Worm (Caenorhabditis elegans) whole organism, late embryonic: ENCODE results near the gene wsp-1.

Source experiments
- T23F11.4 ChIP-seq: fragments of 200-800 bp; sonication (Bioruptor generic); optimal IDR thresholded peaks from 2 replicates; lab custom pipeline; 2018; ENCODE audit warnings: mild to moderate bottlenecking, missing genetic modification characterization, missing compliant biosample characterization
- ama-1 ChIP-seq: fragments of 150-350 bp; optimal IDR thresholded peaks from 2 replicates; lab custom pipeline; 2014
- ceh-9 ChIP-seq: sonication (generic microtip); optimal IDR thresholded peaks from 2 replicates; lab custom pipeline; 2016; ENCODE audit warnings: mild to moderate bottlenecking, missing genetic modification characterization, inconsistent platforms, missing compliant biosample characterization
- dmd-4 ChIP-seq: sonication (generic microtip); optimal IDR thresholded peaks from 2 replicates; lab custom pipeline; 2016; ENCODE audit warnings: borderline replicate concordance, missing genetic modification characterization, missing compliant biosample characterization
- hlh-8 ChIP-seq: sonication (generic microtip); optimal IDR thresholded peaks from 2 replicates; lab custom pipeline; 2016; ENCODE audit warnings: missing genotype, missing genetic modification characterization, missing compliant biosample characterization
- lin-11 ChIP-seq: fragments of 200-800 bp; sonication (Bioruptor generic); optimal IDR thresholded peaks from 2 replicates; lab custom pipeline; 2018; ENCODE audit warnings: mild to moderate bottlenecking, missing genetic modification characterization, missing compliant biosample characterization
- pha-4 ChIP-seq: fragments of 150-350 bp; optimal IDR thresholded peaks from 2 replicates; lab custom pipeline; 2018; ENCODE audit warnings: missing biosample characterization, missing genetic modification reagents, missing genetic modification characterization
- unc-42 ChIP-seq: sonication (generic microtip); optimal IDR thresholded peaks from 2 replicates; lab custom pipeline; 2016; ENCODE audit warnings: missing genotype, missing genetic modification characterization, missing compliant biosample characterization
- unc-86 ChIP-seq: sonication (generic microtip); optimal IDR thresholded peaks from 2 replicates; lab custom pipeline; 2016; ENCODE audit warnings: missing genetic modification characterization, missing compliant biosample characterization

DNA sequence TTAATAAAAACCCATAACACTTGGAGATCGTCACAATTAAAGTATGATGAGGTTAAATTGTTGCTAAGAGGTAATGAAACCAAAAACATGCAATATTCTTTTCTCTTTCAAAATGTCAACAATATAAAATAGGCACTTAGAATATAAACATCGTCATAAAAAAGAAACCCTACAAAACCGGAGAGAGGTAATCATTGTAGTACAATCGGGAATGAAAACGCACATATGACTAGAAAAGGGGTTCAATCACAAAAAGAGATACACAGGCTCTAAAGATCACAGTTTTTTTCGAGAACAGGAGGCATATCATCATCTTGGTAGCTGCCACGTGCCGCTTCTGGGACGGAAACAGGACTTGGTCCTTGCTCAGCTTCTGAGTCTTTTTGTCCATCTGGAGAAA is 27.7 kb upstream of the wsp-1 start:
- TF ChIP-seq lin-11 (tag; lab: Kevin White, UChicago) (no peak), unc-86 (tag; lab: Kevin White, UChicago) (no peak), ama-1 (lab: Kevin White, UChicago) (peak; percentile 1), dmd-4 (tag; lab: Kevin White, UChicago) (no peak), T23F11.4 (GFP tag; lab: Kevin White, UChicago) (no peak), ceh-9 (tag; lab: Kevin White, UChicago) (no peak), hlh-8 (tag; lab: Kevin White, UChicago) (no peak), pha-4 (no peak), unc-42 (tag; lab: Kevin White, UChicago) (no peak)
